Worm (Caenorhabditis elegans) whole organism, midembryonic: Measurements from ENCODE around the gene irld-24.
"Not testable (repeated sequence)": the region's sequence is repeated elsewhere in the genome, so short reads cannot be mapped to it uniquely, and the experiment has no call there.

Experiments used
- T22C8.4 ChIP-seq: fragments of 200-800 bp; sonication (Bioruptor generic); IDR thresholded peaks from 2 replicates; pipeline ENCODE4 v1.3.6; 2022; ENCODE audit warnings: missing genetic modification characterization, missing compliant biosample characterization
- cog-1 ChIP-seq: sonication (generic microtip); optimal IDR thresholded peaks from 2 replicates; lab custom pipeline; 2016; ENCODE audit warnings: missing genetic modification characterization, missing compliant biosample characterization
- flt-1 ChIP-seq: fragments of 200-800 bp; sonication (Bioruptor generic); IDR thresholded peaks from 2 replicates; pipeline ENCODE4 v1.3.6; 2022; ENCODE audit warnings: missing genetic modification characterization, missing compliant biosample characterization
- klf-2 ChIP-seq: fragments of 200-800 bp; sonication (Bioruptor generic); conservative IDR thresholded peaks from 2 replicates; pipeline ENCODE4 v1.3.6; 2022; ENCODE audit warnings: missing genetic modification reagents, missing genetic modification characterization, missing compliant biosample characterization
- med-1 ChIP-seq: sonication (generic microtip); optimal IDR thresholded peaks from 2 replicates; lab custom pipeline; 2017; ENCODE audit warnings: missing genetic modification characterization, mild to moderate bottlenecking, missing compliant biosample characterization, antibody characterized with exemption, missing genetic modification reagents; ENCODE audit not compliant: insufficient read depth
- ref-1 ChIP-seq: fragments of 200-800 bp; sonication (Bioruptor generic); conservative IDR thresholded peaks from 2 replicates; pipeline ENCODE4 v1.3.6; 2022; ENCODE audit warnings: missing genetic modification reagents, missing genetic modification characterization, missing compliant biosample characterization
- tab-1 ChIP-seq: fragments of 200-800 bp; sonication (Bioruptor generic); IDR thresholded peaks from 2 replicates; pipeline ENCODE4 v1.3.6; 2022; ENCODE audit warnings: missing genetic modification characterization, missing compliant biosample characterization
- ztf-23 ChIP-seq: fragments of 200-800 bp; sonication (Bioruptor generic); IDR thresholded peaks from 2 replicates; pipeline ENCODE4 v1.3.6; 2022; ENCODE audit warnings: missing genetic modification reagents, missing genetic modification characterization, missing compliant biosample characterization
- ztf-29 ChIP-seq: fragments of 200-800 bp; sonication (Bioruptor generic); IDR thresholded peaks from 2 replicates; pipeline ENCODE4 v1.3.6; 2022; ENCODE audit warnings: missing genetic modification reagents, missing genetic modification characterization, missing compliant biosample characterization

The irld-24 gene

ce11 chrX:13968292-13968691, 18.1 kb upstream of the irld-24 start, which contains the start of gene pqn-39:
pqn-39 (minus strand) TSS chrX:13968676.
- TF ChIP-seq tab-1 (GFP tag; lab: Robert Waterston, UW) (no peak), klf-2 (GFP tag; lab: Robert Waterston, UW) (no peak), cog-1 (tag; lab: Kevin White, UChicago) (no peak), ref-1 (GFP tag; lab: Robert Waterston, UW) (no peak), T22C8.4 (GFP tag; lab: Robert Waterston, UW) (no peak), ztf-23 (GFP tag; lab: Robert Waterston, UW) (no peak), flt-1 (GFP tag; lab: Robert Waterston, UW) (no peak), med-1 (GFP tag; lab: Kevin White, UChicago) (no peak), ztf-29 (GFP tag; lab: Robert Waterston, UW) (no peak)

- no peak for TF ChIP-seq ztf-29 (GFP tag; lab: Robert Waterston, UW)
- 0 out of 2 replicates have a peak, but pooled peaks have one; percentile 19 for TF ChIP-seq ztf-23 (GFP tag; lab: Robert Waterston, UW)
- no peak for TF ChIP-seq med-1 (GFP tag; lab: Kevin White, UChicago)
- TF ChIP-seq flt-1 (GFP tag; lab: Robert Waterston, UW) = no peak
- peak; percentile 62 for TF ChIP-seq cog-1 (tag; lab: Kevin White, UChicago)
- TF ChIP-seq tab-1 (GFP tag; lab: Robert Waterston, UW) = 0 out of 2 replicates have a peak, but pooled peaks have one; percentile 15
- 0 out of 2 replicates have a peak, but pooled peaks have one; percentile 22 for TF ChIP-seq T22C8.4 (GFP tag; lab: Robert Waterston, UW)
- no peak; the same call in 1 of the 2 replicates for TF ChIP-seq klf-2 (GFP tag; lab: Robert Waterston, UW)
- TF ChIP-seq ref-1 (GFP tag; lab: Robert Waterston, UW) = no peak
These were observed 17.0 kb upstream of the irld-24 start for ce11 chrX:13969257-13969968.

ce11 chrX:13973086-13973485, 13.3 kb upstream of the irld-24 start:
- 0 out of 2 replicates have a peak, but pooled peaks have one; percentile 20 for TF ChIP-seq flt-1 (GFP tag; lab: Robert Waterston, UW)
- 0 out of 2 replicates have a peak, but pooled peaks have one; percentile 26 for TF ChIP-seq ztf-23 (GFP tag; lab: Robert Waterston, UW)

ce11 chrX:13973769-13974168, 12.6 kb upstream of the irld-24 start:
- TF ChIP-seq T22C8.4 (GFP tag; lab: Robert Waterston, UW) (no peak), klf-2 (GFP tag; lab: Robert Waterston, UW) (no peak), med-1 (GFP tag; lab: Kevin White, UChicago) (no peak), ztf-29 (GFP tag; lab: Robert Waterston, UW) (no peak), ref-1 (GFP tag; lab: Robert Waterston, UW) (no peak), flt-1 (GFP tag; lab: Robert Waterston, UW) (no peak), cog-1 (tag; lab: Kevin White, UChicago) (no peak), ztf-23 (GFP tag; lab: Robert Waterston, UW) (no peak), tab-1 (GFP tag; lab: Robert Waterston, UW) (no peak)

ce11 chrX:13974448-13975071, 11.8 kb upstream of the irld-24 start:
- TF ChIP-seq klf-2 (GFP tag; lab: Robert Waterston, UW) = no peak

- TF ChIP-seq ztf-29 (GFP tag; lab: Robert Waterston, UW) (no peak), med-1 (GFP tag; lab: Kevin White, UChicago) (no peak), cog-1 (tag; lab: Kevin White, UChicago) (no peak), ref-1 (GFP tag; lab: Robert Waterston, UW) (no peak), tab-1 (GFP tag; lab: Robert Waterston, UW) (no peak)
These were observed 11.1 kb upstream of the irld-24 start, which contains the start of gene F48F7.5 for ce11 chrX:13975314-13975713. F48F7.5 (plus strand) TSS chrX:13975653.

ce11 chrX:13977439-13978118, 8.8 kb upstream of the irld-24 start, which contains the start of gene F48F7.6:
F48F7.6 (plus strand) TSS chrX:13977829.
- TF ChIP-seq klf-2 (GFP tag; lab: Robert Waterston, UW) (no peak), ztf-29 (GFP tag; lab: Robert Waterston, UW) (no peak), tab-1 (GFP tag; lab: Robert Waterston, UW) (0 out of 2 replicates have a peak, but pooled peaks have one; percentile 37), ztf-23 (GFP tag; lab: Robert Waterston, UW) (no peak), flt-1 (GFP tag; lab: Robert Waterston, UW) (peak; percentile 76; the same call in 1 of the 2 replicates), cog-1 (tag; lab: Kevin White, UChicago) (no peak), T22C8.4 (GFP tag; lab: Robert Waterston, UW) (peak; percentile 69), med-1 (GFP tag; lab: Kevin White, UChicago) (no peak), ref-1 (GFP tag; lab: Robert Waterston, UW) (no peak)

ce11 chrX:13980417-13980816, 6.0 kb upstream of the irld-24 start, which contains the start of gene arrd-24:
arrd-24 (minus strand) TSS chrX:13980517.
- not testable (repeated sequence) for TF ChIP-seq ref-1, flt-1, T22C8.4 (GFP tag; lab: Robert Waterston, UW)
